Fruit fly (Drosophila melanogaster): ENCODE measurements around the gene PLCXD.

DNA sequence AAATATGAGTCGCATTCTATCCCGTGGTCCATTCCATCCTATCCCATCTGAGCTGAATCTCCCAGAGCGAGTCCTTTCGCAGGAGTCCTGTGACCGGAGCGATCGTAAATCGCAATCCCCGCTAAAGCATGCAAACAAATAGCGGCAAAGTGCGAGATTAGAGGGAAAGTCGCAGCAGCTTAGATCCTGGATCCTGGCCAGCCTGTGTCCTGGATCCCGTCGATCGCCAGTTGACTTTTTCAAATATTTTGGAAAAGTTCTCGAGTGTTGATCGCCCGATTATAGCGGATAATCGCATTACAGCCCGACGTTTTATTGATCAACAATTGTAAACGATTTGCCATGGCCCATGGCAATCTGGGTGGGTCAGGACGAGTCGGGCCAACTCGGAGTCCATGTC lies 39.9 kb downstream of the PLCXD start:
- TF ChIP-seq EcR (GFP tag; optimal IDR thresholded peaks at IDR 0.05), result no peak
- no peak for TF ChIP-seq CG8478 (optimal IDR thresholded peaks at IDR 0.05)
- TF ChIP-seq Dll (optimal IDR thresholded peaks at IDR 0.05), result no peak
- TF ChIP-seq pan (optimal IDR thresholded peaks at IDR 0.05), result no peak
- TF ChIP-seq usp (GFP tag; optimal IDR thresholded peaks at IDR 0.05), result no peak
